Fruit fly (Drosophila melanogaster): ENCODE measurements around the gene CG44532.

DNA sequence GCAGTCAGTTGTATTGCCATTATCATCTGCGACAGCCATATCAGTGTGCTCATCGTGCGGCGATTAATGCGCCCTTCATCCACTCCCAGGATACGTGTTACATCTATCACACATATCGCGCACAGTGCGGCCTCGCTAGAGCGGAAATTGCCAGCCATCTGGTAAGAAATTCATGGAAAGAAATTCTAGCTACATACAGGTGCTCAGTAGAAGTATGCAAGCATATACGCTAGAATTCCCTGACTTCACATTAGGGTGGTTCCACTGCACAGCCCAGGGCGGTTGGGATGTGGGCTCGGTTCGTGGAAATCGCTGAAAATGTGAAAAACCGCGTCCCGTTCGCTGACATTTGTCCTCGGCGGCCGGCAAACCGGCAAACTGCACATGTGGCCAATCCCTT lies 20.7 kb upstream of the CG44532 start:
- TF ChIP-seq CG8301 (tag; optimal IDR thresholded peaks at IDR 0.05) (peak; percentile 68), EcR (GFP tag; optimal IDR thresholded peaks at IDR 0.05) (no peak), CG8159 (tag; optimal IDR thresholded peaks at IDR 0.05) (peak; percentile 80), fd96Ca (GFP tag; IDR thresholded peaks at IDR 0.05) (peak; percentile 91), CG9948 (tag; optimal IDR thresholded peaks at IDR 0.05) (peak; percentile 66), Snoo (tag; optimal IDR thresholded peaks at IDR 0.05) (peak; percentile 54), rn (GFP tag; IDR thresholded peaks at IDR 0.05) (peak; percentile 70), CG14655 (GFP tag; optimal IDR thresholded peaks at IDR 0.05) (no peak)

Measured in whole organism, pupa.